Worm (Caenorhabditis elegans) whole organism, L1 larva: ENCODE data around the gene nhr-68.
A peak's percentile ranks its signal among the peaks of the same experiment; 100 is the strongest.

Experiments used
- C04F5.9 ChIP-seq: sonication (generic microtip); optimal IDR thresholded peaks from 2 replicates; lab custom pipeline; 2016; ENCODE audit warnings: missing genetic modification characterization, missing compliant biosample characterization
- C16A3.4 ChIP-seq: fragments of 150-350 bp; optimal IDR thresholded peaks from 2 replicates; lab custom pipeline; 2014; ENCODE audit warnings: missing biosample characterization, missing genetic modification characterization
- Y116A8C.19 ChIP-seq: sonication (generic microtip); optimal IDR thresholded peaks from 2 replicates; lab custom pipeline; 2016; ENCODE audit warnings: missing compliant biosample characterization, missing genetic modification characterization, borderline replicate concordance
- aha-1 ChIP-seq: fragments of 150-350 bp; optimal IDR thresholded peaks from 2 replicates; lab custom pipeline; 2014; ENCODE audit warnings: missing biosample characterization, missing genetic modification characterization
- alr-1 ChIP-seq: fragments of 200-800 bp; sonication (Bioruptor generic); optimal IDR thresholded peaks from 2 replicates; lab custom pipeline; 2018; ENCODE audit warnings: borderline replicate concordance, mild to moderate bottlenecking, missing genetic modification characterization, missing compliant biosample characterization
- aly-2 ChIP-seq: fragments of 150-350 bp; optimal IDR thresholded peaks from 2 replicates; lab custom pipeline; 2014; ENCODE audit warnings: missing biosample characterization, missing genetic modification characterization
- ama-1 ChIP-seq: fragments of 150-350 bp; optimal IDR thresholded peaks from 2 replicates; lab custom pipeline; 2014
- blmp-1 ChIP-seq: fragments of 150-350 bp; optimal IDR thresholded peaks from 2 replicates; lab custom pipeline; 2014; ENCODE audit warnings: missing biosample characterization, missing genetic modification characterization
- ceh-63 ChIP-seq: fragments of 200-800 bp; sonication (Bioruptor generic); optimal IDR thresholded peaks from 2 replicates; lab custom pipeline; 2018; ENCODE audit warnings: mild to moderate bottlenecking, missing genetic modification characterization, missing compliant biosample characterization
- ceh-8 ChIP-seq: fragments of 200-800 bp; sonication (Bioruptor generic); optimal IDR thresholded peaks from 2 replicates; lab custom pipeline; 2018; ENCODE audit warnings: mild to moderate bottlenecking, missing genetic modification characterization, moderate library complexity, missing compliant biosample characterization
- ceh-82 ChIP-seq, 3 experiments: fragments of 150-350 bp in 1 of 3; sonication (generic microtip) in 2 of 3; optimal IDR thresholded peaks; 2 replicates each; lab custom pipeline; 2014 to 2017; ENCODE audit warnings: missing biosample characterization in 3 of 3, missing genetic modification characterization in 3 of 3
- ceh-90 ChIP-seq: sonication (generic microtip); optimal IDR thresholded peaks from 2 replicates; lab custom pipeline; 2016; ENCODE audit warnings: missing genetic modification characterization, missing compliant biosample characterization
- dsc-1 ChIP-seq: sonication (generic microtip); optimal IDR thresholded peaks from 2 replicates; lab custom pipeline; 2016; ENCODE audit warnings: mild to moderate bottlenecking, missing genetic modification characterization, missing compliant biosample characterization
- efl-1 ChIP-seq, 4 experiments: fragments of 150-350 bp; optimal IDR thresholded peaks in 3 of 4; peaks in 1 of 4; 1 replicate in 1 of 4; 2 replicates in 3 of 4; lab custom pipeline; 2014; ENCODE audit warnings: missing biosample characterization in 2 of 4, missing genetic modification characterization in 2 of 4, missing genetic modification reagents in 2 of 4
- efl-3 ChIP-seq: fragments of 200-800 bp; sonication (Bioruptor generic); optimal IDR thresholded peaks from 2 replicates; lab custom pipeline; 2018; ENCODE audit warnings: mild to moderate bottlenecking, missing genetic modification characterization, missing compliant biosample characterization
- elt-3 ChIP-seq, 6 experiments: fragments of 150-350 bp in 1 of 6; sonication (generic microtip); optimal IDR thresholded peaks; 2 replicates each; lab custom pipeline; 2017 to 2018; ENCODE audit warnings: missing biosample characterization in 6 of 6, missing genetic modification characterization in 6 of 6, inconsistent platforms in 1 of 6
- ets-5 ChIP-seq: fragments of 200-800 bp; sonication (Bioruptor generic); IDR thresholded peaks from 2 replicates; pipeline ENCODE4 v1.3.6; 2022; ENCODE audit warnings: missing genetic modification characterization, missing compliant biosample characterization
- fkh-10 ChIP-seq: sonication (generic microtip); optimal IDR thresholded peaks from 2 replicates; lab custom pipeline; 2017; ENCODE audit warnings: missing biosample characterization, missing genetic modification reagents, missing genetic modification characterization
- fkh-4 ChIP-seq: sonication (generic microtip); optimal IDR thresholded peaks from 2 replicates; lab custom pipeline; 2016; ENCODE audit warnings: missing compliant biosample characterization, missing genetic modification characterization, borderline replicate concordance
- fkh-8 ChIP-seq: sonication (generic microtip); optimal IDR thresholded peaks from 2 replicates; lab custom pipeline; 2016; ENCODE audit warnings: mild to moderate bottlenecking, missing genetic modification characterization, missing compliant biosample characterization
- fos-1 ChIP-seq: fragments of 150-350 bp; optimal IDR thresholded peaks from 2 replicates; lab custom pipeline; 2014; ENCODE audit warnings: missing biosample characterization, missing genetic modification characterization
- grh-1 ChIP-seq: fragments of 200-800 bp; sonication (Bioruptor generic); IDR thresholded peaks from 2 replicates; pipeline ENCODE4 v1.3.6; 2022; ENCODE audit warnings: missing genetic modification reagents, missing genetic modification characterization, missing compliant biosample characterization
- hlh-4 ChIP-seq: sonication (generic microtip); optimal IDR thresholded peaks from 2 replicates; lab custom pipeline; 2016; ENCODE audit warnings: mild to moderate bottlenecking, missing genetic modification characterization, missing compliant biosample characterization
- hpl-2 ChIP-seq: fragments of 150-350 bp; optimal IDR thresholded peaks from 2 replicates; lab custom pipeline; 2014; ENCODE audit warnings: missing biosample characterization, missing genetic modification reagents, missing genetic modification characterization
- isw-1 ChIP-seq: fragments of 200-800 bp; sonication (Bioruptor generic); IDR thresholded peaks from 2 replicates; pipeline ENCODE4 v1.3.6; 2022; ENCODE audit warnings: missing genetic modification characterization, missing compliant biosample characterization
- mdl-1 ChIP-seq, 2 experiments: fragments of 150-350 bp; optimal IDR thresholded peaks; 2 replicates each; lab custom pipeline; 2014 to 2017; ENCODE audit warnings: missing biosample characterization in 2 of 2, missing genetic modification characterization in 2 of 2, inconsistent platforms in 1 of 2
- mep-1 ChIP-seq: fragments of 150-350 bp; optimal IDR thresholded peaks from 2 replicates; lab custom pipeline; 2014; ENCODE audit warnings: missing biosample characterization, missing genetic modification characterization
- nhr-11 ChIP-seq: fragments of 150-350 bp; optimal IDR thresholded peaks from 2 replicates; lab custom pipeline; 2014; ENCODE audit warnings: missing biosample characterization, missing genetic modification characterization
- nhr-12 ChIP-seq: sonication (generic microtip); optimal IDR thresholded peaks from 2 replicates; lab custom pipeline; 2017; ENCODE audit warnings: missing biosample characterization, missing genetic modification characterization
- nhr-20 ChIP-seq: sonication (generic microtip); optimal IDR thresholded peaks from 2 replicates; lab custom pipeline; 2016; ENCODE audit warnings: mild to moderate bottlenecking, missing genetic modification characterization, missing compliant biosample characterization
- nhr-76 ChIP-seq: sonication (generic microtip); optimal IDR thresholded peaks from 2 replicates; lab custom pipeline; 2017; ENCODE audit warnings: missing biosample characterization, missing genetic modification characterization
- nhr-90 ChIP-seq: sonication (generic microtip); optimal IDR thresholded peaks from 2 replicates; lab custom pipeline; 2016; ENCODE audit warnings: mild to moderate bottlenecking, missing genetic modification characterization, missing compliant biosample characterization; ENCODE audit not compliant: poor library complexity
- snpc-4 ChIP-seq: fragments of 150-350 bp; optimal IDR thresholded peaks from 2 replicates; lab custom pipeline; 2014; ENCODE audit warnings: missing biosample characterization, missing genetic modification characterization
- sox-4 ChIP-seq: sonication (generic microtip); optimal IDR thresholded peaks from 2 replicates; lab custom pipeline; 2016; ENCODE audit warnings: missing genetic modification characterization, missing compliant biosample characterization
- sptf-1 ChIP-seq: fragments of 150-350 bp; optimal IDR thresholded peaks from 2 replicates; lab custom pipeline; 2014; ENCODE audit warnings: missing biosample characterization, missing genetic modification characterization
- sup-37 ChIP-seq: fragments of 200-800 bp; sonication (Bioruptor generic); optimal IDR thresholded peaks from 2 replicates; lab custom pipeline; 2018; ENCODE audit warnings: mild to moderate bottlenecking, missing genetic modification characterization, missing compliant biosample characterization
- swsn-7 ChIP-seq: sonication (generic microtip); optimal IDR thresholded peaks from 2 replicates; lab custom pipeline; 2016; ENCODE audit warnings: missing genetic modification characterization, missing compliant biosample characterization
- tlp-1 ChIP-seq: fragments of 150-350 bp; optimal IDR thresholded peaks from 2 replicates; lab custom pipeline; 2014; ENCODE audit warnings: missing biosample characterization, missing genetic modification characterization
- unc-30 ChIP-seq: sonication (generic microtip); optimal IDR thresholded peaks from 2 replicates; lab custom pipeline; 2017; ENCODE audit warnings: missing biosample characterization, missing genetic modification characterization
- unc-86 ChIP-seq: sonication (generic microtip); optimal IDR thresholded peaks from 2 replicates; lab custom pipeline; 2016; ENCODE audit warnings: missing genetic modification characterization, missing compliant biosample characterization
- unc-98 ChIP-seq: fragments of 200-800 bp; sonication (Bioruptor generic); IDR thresholded peaks from 2 replicates; pipeline ENCODE4 v1.3.6; 2022; ENCODE audit warnings: missing genetic modification characterization, missing compliant biosample characterization
- vab-15 ChIP-seq: sonication (generic microtip); optimal IDR thresholded peaks from 2 replicates; lab custom pipeline; 2017; ENCODE audit warnings: missing genotype, mild to moderate bottlenecking, missing genetic modification characterization, missing compliant biosample characterization
- zag-1 ChIP-seq: fragments of 150-350 bp; optimal IDR thresholded peaks from 2 replicates; lab custom pipeline; 2014; ENCODE audit warnings: missing biosample characterization, missing genetic modification characterization
- ztf-11 ChIP-seq, 2 experiments: sonication (generic microtip); optimal IDR thresholded peaks; 2 replicates each; lab custom pipeline; 2016 to 2017; ENCODE audit warnings: missing genetic modification characterization in 2 of 2, missing biosample characterization in 1 of 2, missing compliant biosample characterization in 1 of 2
- ztf-4 ChIP-seq: fragments of 150-350 bp; optimal IDR thresholded peaks from 2 replicates; lab custom pipeline; 2014; ENCODE audit warnings: missing biosample characterization, missing genetic modification characterization

The nhr-68 gene

ce11 chrV:11532964-11533363 is 40.3 kb upstream of the nhr-68 start (continued):
- TF ChIP-seq Y116A8C.19 (tag; lab: Kevin White, UChicago) (no peak), hpl-2 (GFP tag; lab: Kevin White, UChicago) (no peak), elt-3 (tag; optimal IDR thresholded peaks at IDR 0.05; lab: Kevin White, UChicago) (peak in 4 of 6 experiments; percentile 20 to 71 (median 39)), zag-1 (tag; lab: Kevin White, UChicago) (no peak), vab-15 (tag; lab: Kevin White, UChicago) (no peak), nhr-20 (tag; lab: Kevin White, UChicago) (peak; percentile 63), efl-3 (GFP tag; lab: Kevin White, UChicago) (peak; percentile 13), dsc-1 (no peak), grh-1 (GFP tag; lab: Robert Waterston, UW) (peak; percentile 96), C16A3.4 (tag; lab: Kevin White, UChicago) (no peak), unc-86 (tag; lab: Kevin White, UChicago) (no peak), efl-1 (optimal IDR thresholded peaks at IDR 0.05; lab: Kevin White, UChicago) (peak; percentile 1 to 14), efl-1 (GFP tag; optimal IDR thresholded peaks at IDR 0.05 in 1 of 2; lab: Kevin White, UChicago) (peak in 1 of 2 experiments; percentile 90), blmp-1 (peak; percentile 100), hlh-4 (no peak), ceh-90 (tag; lab: Kevin White, UChicago) (no peak), mdl-1 (tag; optimal IDR thresholded peaks at IDR 0.05; lab: Kevin White, UChicago) (peak in 1 of 2 experiments; percentile 57), mep-1 (tag; lab: Kevin White, UChicago) (peak; percentile 1), ztf-4 (tag; lab: Kevin White, UChicago) (no peak), fos-1 (tag; lab: Kevin White, UChicago) (no peak), fkh-10 (GFP tag; lab: Kevin White, UChicago) (no peak), aha-1 (tag; lab: Kevin White, UChicago) (no peak), sptf-1 (tag; lab: Kevin White, UChicago) (no peak), ztf-11 (tag; optimal IDR thresholded peaks at IDR 0.05; lab: Kevin White, UChicago) (no peak), nhr-11 (tag; lab: Kevin White, UChicago) (no peak), fkh-4 (tag; lab: Kevin White, UChicago) (no peak), isw-1 (GFP tag; lab: Robert Waterston, UW) (no peak), nhr-90 (tag; lab: Kevin White, UChicago) (peak; percentile 60), snpc-4 (tag; lab: Kevin White, UChicago) (no peak), unc-98 (GFP tag; lab: Robert Waterston, UW) (no peak), ets-5 (no peak), C04F5.9 (no peak), swsn-7 (peak; percentile 9), nhr-76 (tag; lab: Kevin White, UChicago) (no peak), tlp-1 (tag; lab: Kevin White, UChicago) (no peak), nhr-12 (no peak), unc-30 (tag; lab: Kevin White, UChicago) (no peak), aly-2 (tag; lab: Kevin White, UChicago) (no peak), ama-1 (no peak), sox-4 (tag; lab: Kevin White, UChicago) (no peak), ceh-82 (tag; optimal IDR thresholded peaks at IDR 0.05; lab: Kevin White, UChicago) (no peak), fkh-8 (tag; lab: Kevin White, UChicago) (no peak), alr-1 (tag; lab: Kevin White, UChicago) (no peak), sup-37 (GFP tag; lab: Kevin White, UChicago) (no peak)
- TF ChIP-seq, all 84 proteins: peak for 25

- TF ChIP-seq aha-1 (tag; lab: Kevin White, UChicago) = no peak
- TF ChIP-seq ceh-63 (GFP tag; lab: Kevin White, UChicago) = peak; percentile 17
- no peak for TF ChIP-seq alr-1 (tag; lab: Kevin White, UChicago)
- no peak for TF ChIP-seq ama-1
- no peak for TF ChIP-seq mep-1 (tag; lab: Kevin White, UChicago)
- TF ChIP-seq ceh-8 (GFP tag; lab: Kevin White, UChicago) = no peak
These were observed 39.8 kb upstream of the nhr-68 start for ce11 chrV:11533365-11533949.
